Worm (Caenorhabditis elegans): ENCODE measurements around the gene sta-2.

The sta-2 gene

ce11 chrV:9784215-9784614, 43.2 kb downstream of the sta-2 start:
- TF ChIP-seq F13H6.1 (tag; optimal IDR thresholded peaks at IDR 0.05): no peak
- TF ChIP-seq egl-27 (tag; optimal IDR thresholded peaks at IDR 0.05): no peak
- TF ChIP-seq nhr-6 (tag; optimal IDR thresholded peaks at IDR 0.05): no peak
- no peak for TF ChIP-seq nhr-25 (tag; optimal IDR thresholded peaks at IDR 0.05)
- TF ChIP-seq lin-13 (GFP tag; optimal IDR thresholded peaks at IDR 0.05): no peak
- no peak for TF ChIP-seq unc-62 (GFP tag; optimal IDR thresholded peaks at IDR 0.05)
- no peak for TF ChIP-seq lin-11 (tag; optimal IDR thresholded peaks at IDR 0.05)
- no peak for TF ChIP-seq zag-1 (tag; optimal IDR thresholded peaks at IDR 0.05)
- no peak for TF ChIP-seq nhr-21 (tag; optimal IDR thresholded peaks at IDR 0.05)
- no peak for TF ChIP-seq mab-5 (tag; optimal IDR thresholded peaks at IDR 0.05)
- TF ChIP-seq unc-55 (GFP tag; optimal IDR thresholded peaks at IDR 0.05): no peak
- TF ChIP-seq nhr-237 (tag; optimal IDR thresholded peaks at IDR 0.05): no peak
- TF ChIP-seq ztf-1 (GFP tag; conservative IDR thresholded peaks at IDR 0.05): no peak
- TF ChIP-seq snpc-4 (tag; optimal IDR thresholded peaks at IDR 0.05): no peak
- no peak for TF ChIP-seq nhr-11 (tag; optimal IDR thresholded peaks at IDR 0.05)

ce11 chrV:9786721-9787131, 45.7 kb downstream of the sta-2 start, which contains the start of gene F46B6.6:
TSS of gene F46B6.6 (minus strand) at chrV:9786868.
- TF ChIP-seq sma-3 (GFP tag; optimal IDR thresholded peaks at IDR 0.05) (no peak), lin-39 (tag; optimal IDR thresholded peaks at IDR 0.05) (no peak), blmp-1 (tag; optimal IDR thresholded peaks at IDR 0.05; ENCODE audit: insufficient read depth) (no peak), ztf-4 (tag; optimal IDR thresholded peaks at IDR 0.05) (no peak), ceh-82 (tag; optimal IDR thresholded peaks at IDR 0.05) (no peak), nhr-21 (tag; optimal IDR thresholded peaks at IDR 0.05) (no peak), F13H6.1 (tag; optimal IDR thresholded peaks at IDR 0.05) (peak; percentile 6), nhr-10 (tag; optimal IDR thresholded peaks at IDR 0.05) (no peak), aly-2 (tag; optimal IDR thresholded peaks at IDR 0.05) (no peak), elt-1 (tag; optimal IDR thresholded peaks at IDR 0.05) (no peak), lin-11 (tag; optimal IDR thresholded peaks at IDR 0.05) (no peak), nhr-129 (tag; optimal IDR thresholded peaks at IDR 0.05) (peak; percentile 6), fos-1 (tag; optimal IDR thresholded peaks at IDR 0.05) (no peak), snpc-4 (tag; optimal IDR thresholded peaks at IDR 0.05) (no peak), C34F6.9 (tag; optimal IDR thresholded peaks at IDR 0.05) (no peak), ZK546.5 (tag; optimal IDR thresholded peaks at IDR 0.05) (no peak), unc-62 (GFP tag; optimal IDR thresholded peaks at IDR 0.05) (no peak), unc-55 (GFP tag; optimal IDR thresholded peaks at IDR 0.05) (no peak), elt-3 (tag; optimal IDR thresholded peaks at IDR 0.05) (no peak), mab-5 (tag; optimal IDR thresholded peaks at IDR 0.05) (no peak), nhr-237 (tag; optimal IDR thresholded peaks at IDR 0.05) (no peak), mbf-1 (tag; optimal IDR thresholded peaks at IDR 0.05) (no peak), nhr-25 (tag; optimal IDR thresholded peaks at IDR 0.05) (peak; percentile 39), ama-1 (optimal IDR thresholded peaks at IDR 0.05) (peak; percentile 82), sma-9 (GFP tag; optimal IDR thresholded peaks at IDR 0.05) (no peak), sma-9 (tag; optimal IDR thresholded peaks at IDR 0.05) (no peak), nhr-77 (tag; optimal IDR thresholded peaks at IDR 0.05) (no peak), Y55F3AM.14 (GFP tag; optimal IDR thresholded peaks at IDR 0.05) (no peak), alr-1 (tag; optimal IDR thresholded peaks at IDR 0.05) (no peak), dmd-4 (tag; optimal IDR thresholded peaks at IDR 0.05) (no peak), nhr-6 (tag; optimal IDR thresholded peaks at IDR 0.05) (no peak), nhr-23 (tag; optimal IDR thresholded peaks at IDR 0.05) (no peak), crh-2 (tag; optimal IDR thresholded peaks at IDR 0.05) (no peak)

- TF ChIP-seq lin-39 (tag; optimal IDR thresholded peaks at IDR 0.05) (no peak), blmp-1 (tag; optimal IDR thresholded peaks at IDR 0.05; ENCODE audit: insufficient read depth) (peak; percentile 84), aly-2 (tag; optimal IDR thresholded peaks at IDR 0.05) (no peak), lin-13 (GFP tag; optimal IDR thresholded peaks at IDR 0.05) (peak; percentile 83), R02D3.7 (tag; optimal IDR thresholded peaks at IDR 0.05) (peak; percentile 32), unc-55 (GFP tag; optimal IDR thresholded peaks at IDR 0.05) (peak; percentile 83), nhr-21 (tag; optimal IDR thresholded peaks at IDR 0.05) (peak; percentile 97), ama-1 (optimal IDR thresholded peaks at IDR 0.05) (peak; percentile 63), elt-1 (tag; optimal IDR thresholded peaks at IDR 0.05) (no peak), sma-9 (GFP tag; optimal IDR thresholded peaks at IDR 0.05) (peak; percentile 97), sma-9 (tag; optimal IDR thresholded peaks at IDR 0.05) (no peak), ceh-82 (tag; optimal IDR thresholded peaks at IDR 0.05) (no peak), mdl-1 (tag; optimal IDR thresholded peaks at IDR 0.05) (peak; percentile 79 to 95), skn-1 (tag; optimal IDR thresholded peaks at IDR 0.05) (peak; percentile 72), nhr-237 (tag; optimal IDR thresholded peaks at IDR 0.05) (peak; percentile 38), alr-1 (tag; optimal IDR thresholded peaks at IDR 0.05) (no peak), ztf-11 (tag; optimal IDR thresholded peaks at IDR 0.05) (no peak), unc-62 (GFP tag; optimal IDR thresholded peaks at IDR 0.05) (peak; percentile 71), nhr-129 (tag; optimal IDR thresholded peaks at IDR 0.05) (peak; percentile 94), fos-1 (tag; optimal IDR thresholded peaks at IDR 0.05) (peak; percentile 88), Y55F3AM.14 (GFP tag; optimal IDR thresholded peaks at IDR 0.05) (peak; percentile 86), nhr-12 (tag; optimal IDR thresholded peaks at IDR 0.05) (no peak), C34F6.9 (tag; optimal IDR thresholded peaks at IDR 0.05) (peak; percentile 99), ztf-4 (tag; optimal IDR thresholded peaks at IDR 0.05) (peak; percentile 91), ceh-16 (tag; optimal IDR thresholded peaks at IDR 0.05) (peak; percentile 39), ZK546.5 (tag; optimal IDR thresholded peaks at IDR 0.05) (no peak), ztf-1 (GFP tag; conservative IDR thresholded peaks at IDR 0.05) (no peak), zag-1 (tag; optimal IDR thresholded peaks at IDR 0.05) (peak; percentile 58), egl-27 (tag; optimal IDR thresholded peaks at IDR 0.05) (peak; percentile 82), F13H6.1 (tag; optimal IDR thresholded peaks at IDR 0.05) (peak; percentile 96), nhr-11 (tag; optimal IDR thresholded peaks at IDR 0.05) (no peak), nhr-23 (tag; optimal IDR thresholded peaks at IDR 0.05) (no peak), lsy-2 (tag; optimal IDR thresholded peaks at IDR 0.05) (peak; percentile 85 to 97), nhr-25 (tag; optimal IDR thresholded peaks at IDR 0.05) (peak; percentile 98), nhr-10 (tag; optimal IDR thresholded peaks at IDR 0.05) (no peak)
Measured at ce11 chrV:9789657-9790261, 48.8 kb downstream of the sta-2 start, which contains the start of gene ztf-7. TSS of gene ztf-7 (minus strand) at chrV:9789707.
